Fruit fly (Drosophila melanogaster): Measurements from ENCODE around the gene Afti.

Afti gene

dm6 chr3R:14357405-14357804 lies 30.9 kb upstream of the Afti start:
- TF ChIP-seq CG11617 (GFP tag; optimal IDR thresholded peaks at IDR 0.05) (no peak), CG33017 (tag; optimal IDR thresholded peaks at IDR 0.05) (no peak), CG7045 (GFP tag; optimal IDR thresholded peaks at IDR 0.05) (no peak), CG12768 (GFP tag; optimal IDR thresholded peaks at IDR 0.05) (no peak), Mnt (GFP tag; optimal IDR thresholded peaks at IDR 0.05) (no peak), Crg-1 (GFP tag; optimal IDR thresholded peaks at IDR 0.05) (no peak), CG7101 (tag; optimal IDR thresholded peaks at IDR 0.05) (peak; percentile 7), bab1 (GFP tag; optimal IDR thresholded peaks at IDR 0.05) (peak; percentile 27), CG14711 (tag; optimal IDR thresholded peaks at IDR 0.05) (no peak)

dm6 chr3R:14356619-14357018 lies 30.1 kb upstream of the Afti start:
- TF ChIP-seq bab1 (GFP tag; optimal IDR thresholded peaks at IDR 0.05) (no peak), CG1620 (GFP tag; optimal IDR thresholded peaks at IDR 0.05) (no peak), cic (GFP tag; optimal IDR thresholded peaks at IDR 0.05) (no peak), Hr96 (GFP tag; optimal IDR thresholded peaks at IDR 0.05) (no peak), tj (GFP tag; optimal IDR thresholded peaks at IDR 0.05) (no peak), toe (GFP tag; optimal IDR thresholded peaks at IDR 0.05) (no peak), CG7045 (GFP tag; optimal IDR thresholded peaks at IDR 0.05) (no peak), CG14711 (tag; optimal IDR thresholded peaks at IDR 0.05) (no peak), CG12768 (GFP tag; optimal IDR thresholded peaks at IDR 0.05) (no peak), CG7101 (tag; optimal IDR thresholded peaks at IDR 0.05) (no peak), Clk (GFP tag; optimal IDR thresholded peaks at IDR 0.05) (no peak), Crg-1 (GFP tag; optimal IDR thresholded peaks at IDR 0.05) (no peak), CG11617 (GFP tag; optimal IDR thresholded peaks at IDR 0.05) (no peak), kay (GFP tag; ENCODE audit: borderline replicate concordance) (no peak), CG33017 (tag; optimal IDR thresholded peaks at IDR 0.05) (no peak)

dm6 chr3R:14354599-14354998 lies 28.1 kb upstream of the Afti start:
- TF ChIP-seq tj (GFP tag; optimal IDR thresholded peaks at IDR 0.05) (no peak), toe (GFP tag; optimal IDR thresholded peaks at IDR 0.05) (no peak), kay (GFP tag; ENCODE audit: borderline replicate concordance) (no peak), CG12768 (GFP tag; optimal IDR thresholded peaks at IDR 0.05) (no peak), CG7045 (GFP tag; optimal IDR thresholded peaks at IDR 0.05) (no peak), Crg-1 (GFP tag; optimal IDR thresholded peaks at IDR 0.05) (no peak), cic (GFP tag; optimal IDR thresholded peaks at IDR 0.05) (no peak), bab1 (GFP tag; optimal IDR thresholded peaks at IDR 0.05) (no peak), CG11617 (GFP tag; optimal IDR thresholded peaks at IDR 0.05) (no peak), CG5204 (GFP tag; optimal IDR thresholded peaks at IDR 0.05) (no peak), cnc (optimal IDR thresholded peaks at IDR 0.05) (no peak), ovo (GFP tag; optimal IDR thresholded peaks at IDR 0.05) (no peak), CG14711 (tag; optimal IDR thresholded peaks at IDR 0.05) (no peak), pad (GFP tag; optimal IDR thresholded peaks at IDR 0.05) (no peak), CG33017 (tag; optimal IDR thresholded peaks at IDR 0.05) (no peak)

dm6 chr3R:14353733-14354152 lies 27.3 kb upstream of the Afti start:
- TF ChIP-seq CG11617 (GFP tag; optimal IDR thresholded peaks at IDR 0.05) (peak; percentile 76), CG12768 (GFP tag; optimal IDR thresholded peaks at IDR 0.05) (peak; percentile 58), cnc (optimal IDR thresholded peaks at IDR 0.05) (no peak), CG5204 (GFP tag; optimal IDR thresholded peaks at IDR 0.05) (no peak), CG1620 (GFP tag; optimal IDR thresholded peaks at IDR 0.05) (no peak), CG7045 (GFP tag; optimal IDR thresholded peaks at IDR 0.05) (peak; percentile 77), ovo (GFP tag; optimal IDR thresholded peaks at IDR 0.05) (peak; percentile 20), Crg-1 (GFP tag; optimal IDR thresholded peaks at IDR 0.05) (no peak), bab1 (GFP tag; optimal IDR thresholded peaks at IDR 0.05) (peak; percentile 47), Hr96 (GFP tag; optimal IDR thresholded peaks at IDR 0.05) (no peak), pad (GFP tag; optimal IDR thresholded peaks at IDR 0.05) (peak; percentile 41), cic (GFP tag; optimal IDR thresholded peaks at IDR 0.05) (no peak), Mnt (GFP tag; optimal IDR thresholded peaks at IDR 0.05) (no peak), tj (GFP tag; optimal IDR thresholded peaks at IDR 0.05) (peak; percentile 55), toe (GFP tag; optimal IDR thresholded peaks at IDR 0.05) (no peak), CG33017 (tag; optimal IDR thresholded peaks at IDR 0.05) (peak; percentile 64), kay (GFP tag; ENCODE audit: borderline replicate concordance) (no peak), CG7101 (tag; optimal IDR thresholded peaks at IDR 0.05) (peak; percentile 70), Clk (GFP tag; optimal IDR thresholded peaks at IDR 0.05) (peak; percentile 58), CG14711 (tag; optimal IDR thresholded peaks at IDR 0.05) (peak; percentile 54)

dm6 chr3R:14351418-14351817 lies 24.9 kb upstream of the Afti start:
- no peak for TF ChIP-seq toe (GFP tag; optimal IDR thresholded peaks at IDR 0.05)
- TF ChIP-seq Clk (GFP tag; optimal IDR thresholded peaks at IDR 0.05) = no peak
- TF ChIP-seq CG5204 (GFP tag; optimal IDR thresholded peaks at IDR 0.05) = no peak

dm6 chr3R:14348480-14348879 lies 22.0 kb upstream of the Afti start:
- no peak for TF ChIP-seq CG7045 (GFP tag; optimal IDR thresholded peaks at IDR 0.05)
- TF ChIP-seq kay (GFP tag; ENCODE audit: borderline replicate concordance) = peak; percentile 3

Data from whole organism, adult.